Worm (Caenorhabditis elegans) whole organism, midembryonic: ENCODE results near the gene col-108.

Experiments used
- T22C8.4 ChIP-seq: fragments of 200-800 bp; sonication (Bioruptor generic); IDR thresholded peaks from 2 replicates; pipeline ENCODE4 v1.3.6; 2022; ENCODE audit warnings: missing genetic modification characterization, missing compliant biosample characterization
- cog-1 ChIP-seq: sonication (generic microtip); optimal IDR thresholded peaks from 2 replicates; lab custom pipeline; 2016; ENCODE audit warnings: missing genetic modification characterization, missing compliant biosample characterization
- flt-1 ChIP-seq: fragments of 200-800 bp; sonication (Bioruptor generic); IDR thresholded peaks from 2 replicates; pipeline ENCODE4 v1.3.6; 2022; ENCODE audit warnings: missing genetic modification characterization, missing compliant biosample characterization
- klf-2 ChIP-seq: fragments of 200-800 bp; sonication (Bioruptor generic); conservative IDR thresholded peaks from 2 replicates; pipeline ENCODE4 v1.3.6; 2022; ENCODE audit warnings: missing genetic modification reagents, missing genetic modification characterization, missing compliant biosample characterization
- med-1 ChIP-seq: sonication (generic microtip); optimal IDR thresholded peaks from 2 replicates; lab custom pipeline; 2017; ENCODE audit warnings: missing genetic modification characterization, mild to moderate bottlenecking, missing compliant biosample characterization, antibody characterized with exemption, missing genetic modification reagents; ENCODE audit not compliant: insufficient read depth
- ref-1 ChIP-seq: fragments of 200-800 bp; sonication (Bioruptor generic); conservative IDR thresholded peaks from 2 replicates; pipeline ENCODE4 v1.3.6; 2022; ENCODE audit warnings: missing genetic modification reagents, missing genetic modification characterization, missing compliant biosample characterization
- tab-1 ChIP-seq: fragments of 200-800 bp; sonication (Bioruptor generic); IDR thresholded peaks from 2 replicates; pipeline ENCODE4 v1.3.6; 2022; ENCODE audit warnings: missing genetic modification characterization, missing compliant biosample characterization
- ztf-23 ChIP-seq: fragments of 200-800 bp; sonication (Bioruptor generic); IDR thresholded peaks from 2 replicates; pipeline ENCODE4 v1.3.6; 2022; ENCODE audit warnings: missing genetic modification reagents, missing genetic modification characterization, missing compliant biosample characterization
- ztf-29 ChIP-seq: fragments of 200-800 bp; sonication (Bioruptor generic); IDR thresholded peaks from 2 replicates; pipeline ENCODE4 v1.3.6; 2022; ENCODE audit warnings: missing genetic modification reagents, missing genetic modification characterization, missing compliant biosample characterization

col-108 gene

ce11 chrIV:1768288-1768687 lies at the start of gene col-108:
Gene col-108 (plus strand): TSS chrIV:1768588.
- TF ChIP-seq ref-1 = no peak
- TF ChIP-seq T22C8.4 (GFP tag; lab: Robert Waterston, UW) = no peak
- TF ChIP-seq cog-1 (tag; lab: Kevin White, UChicago) = no peak
- no peak for TF ChIP-seq ztf-29 (GFP tag; lab: Robert Waterston, UW)
- no peak for TF ChIP-seq tab-1 (GFP tag; lab: Robert Waterston, UW)
- no peak for TF ChIP-seq med-1 (GFP tag; lab: Kevin White, UChicago)
- no peak for TF ChIP-seq ztf-23
- no peak for TF ChIP-seq klf-2 (GFP tag; lab: Robert Waterston, UW)
- TF ChIP-seq flt-1 (GFP tag; lab: Robert Waterston, UW) = no peak

- TF ChIP-seq ztf-23 = no peak
- TF ChIP-seq klf-2 (GFP tag; lab: Robert Waterston, UW) = no peak
- TF ChIP-seq ref-1 = no peak
Observed at ce11 chrIV:1720474-1720873, 47.9 kb upstream of the col-108 start, which contains the start of gene epic-2. Gene epic-2 (plus strand): TSS chrIV:1720790.

ce11 chrIV:1721610-1722009 lies 46.8 kb upstream of the col-108 start:
- TF ChIP-seq T22C8.4 (GFP tag; lab: Robert Waterston, UW) (no peak), flt-1 (GFP tag; lab: Robert Waterston, UW) (no peak), cog-1 (tag; lab: Kevin White, UChicago) (no peak), ztf-23 (no peak)

ce11 chrIV:1722463-1722862 lies 45.9 kb upstream of the col-108 start:
- TF ChIP-seq ztf-23 = 0 out of 2 replicates have a peak, but pooled peaks have one; percentile 32
- peak; percentile 54; the same call in 1 of the 2 replicates for TF ChIP-seq klf-2 (GFP tag; lab: Robert Waterston, UW)

- TF ChIP-seq tab-1 (GFP tag; lab: Robert Waterston, UW) (no peak), ref-1 (no peak), ztf-23 (no peak), ztf-29 (GFP tag; lab: Robert Waterston, UW) (no peak), klf-2 (GFP tag; lab: Robert Waterston, UW) (no peak), cog-1 (tag; lab: Kevin White, UChicago) (no peak), flt-1 (GFP tag; lab: Robert Waterston, UW) (no peak), T22C8.4 (GFP tag; lab: Robert Waterston, UW) (no peak), med-1 (GFP tag; lab: Kevin White, UChicago) (no peak)
Observed at ce11 chrIV:1722953-1723352, 45.4 kb upstream of the col-108 start.

- TF ChIP-seq ztf-23 (no peak), tab-1 (GFP tag; lab: Robert Waterston, UW) (no peak), T22C8.4 (GFP tag; lab: Robert Waterston, UW) (no peak), ztf-29 (GFP tag; lab: Robert Waterston, UW) (no peak), med-1 (GFP tag; lab: Kevin White, UChicago) (no peak)
Observed at ce11 chrIV:1724283-1724682, 44.1 kb upstream of the col-108 start, which contains the start of gene epic-3. Gene epic-3 (minus strand): TSS chrIV:1724383.

ce11 chrIV:1725888-1726287 lies 42.5 kb upstream of the col-108 start, which contains the start of gene K08D12.8:
Gene K08D12.8 (plus strand): TSS chrIV:1726188.
- no peak for TF ChIP-seq med-1 (GFP tag; lab: Kevin White, UChicago)

- TF ChIP-seq med-1 (GFP tag; lab: Kevin White, UChicago) = no peak
- peak; percentile 92 for TF ChIP-seq T22C8.4 (GFP tag; lab: Robert Waterston, UW)
- TF ChIP-seq flt-1 (GFP tag; lab: Robert Waterston, UW) = no peak
- TF ChIP-seq tab-1 (GFP tag; lab: Robert Waterston, UW) = no peak
Observed at ce11 chrIV:1727538-1728072, 40.8 kb upstream of the col-108 start.

ce11 chrIV:1738324-1738730 lies 30.1 kb upstream of the col-108 start:
- TF ChIP-seq ztf-23 = no peak
- no peak for TF ChIP-seq flt-1 (GFP tag; lab: Robert Waterston, UW)
- TF ChIP-seq ref-1 = no peak
- no peak for TF ChIP-seq T22C8.4 (GFP tag; lab: Robert Waterston, UW)
- TF ChIP-seq tab-1 (GFP tag; lab: Robert Waterston, UW) = no peak
- no peak for TF ChIP-seq med-1 (GFP tag; lab: Kevin White, UChicago)
- no peak for TF ChIP-seq cog-1 (tag; lab: Kevin White, UChicago)
- no peak for TF ChIP-seq ztf-29 (GFP tag; lab: Robert Waterston, UW)
- TF ChIP-seq klf-2 (GFP tag; lab: Robert Waterston, UW) = no peak

- TF ChIP-seq flt-1 (GFP tag; lab: Robert Waterston, UW) (no peak), ztf-23 (no peak), klf-2 (GFP tag; lab: Robert Waterston, UW) (no peak), T22C8.4 (GFP tag; lab: Robert Waterston, UW) (no peak), ztf-29 (GFP tag; lab: Robert Waterston, UW) (no peak), cog-1 (tag; lab: Kevin White, UChicago) (no peak)
Observed at ce11 chrIV:1738892-1739291, 29.5 kb upstream of the col-108 start.
